Worm (Caenorhabditis elegans): ENCODE results near the gene ceh-89.
A peak's percentile ranks its signal among the peaks of the same experiment; 100 is the strongest.

ceh-89 gene

ce11 chrX:14141896-14142392 lies at the start of gene ceh-89:
ceh-89 (plus strand) TSS chrX:14141946.
- TF ChIP-seq fos-1 (tag; optimal IDR thresholded peaks at IDR 0.05) (no peak), egl-27 (tag; optimal IDR thresholded peaks at IDR 0.05) (no peak), mef-2 (tag; optimal IDR thresholded peaks at IDR 0.05) (no peak), snpc-4 (tag; optimal IDR thresholded peaks at IDR 0.05) (no peak), ceh-82 (tag; optimal IDR thresholded peaks at IDR 0.05) (no peak), ztf-11 (tag; optimal IDR thresholded peaks at IDR 0.05) (no peak), ces-1 (GFP tag; optimal IDR thresholded peaks at IDR 0.05) (no peak), lin-14 (GFP tag; optimal IDR thresholded peaks at IDR 0.05) (no peak), Y116A8C.19 (tag; optimal IDR thresholded peaks at IDR 0.05; ENCODE audit: borderline replicate concordance) (no peak), lin-13 (GFP tag; optimal IDR thresholded peaks at IDR 0.05) (no peak)

- TF ChIP-seq nhr-47 (tag; optimal IDR thresholded peaks at IDR 0.05) (peak; percentile 16), mep-1 (tag; optimal IDR thresholded peaks at IDR 0.05) (peak; percentile 8), efl-1 (optimal IDR thresholded peaks at IDR 0.05) (peak in 1 of 2 experiments; percentile 7), efl-1 (GFP tag; optimal IDR thresholded peaks at IDR 0.05 in 1 of 2) (peak in 1 of 2 experiments; percentile 3), skn-1 (tag; optimal IDR thresholded peaks at IDR 0.05) (no peak), C04F5.9 (tag; optimal IDR thresholded peaks at IDR 0.05) (no peak), lin-35 (GFP tag; optimal IDR thresholded peaks at IDR 0.05) (peak in 1 of 2 experiments; percentile 29), nhr-71 (tag; optimal IDR thresholded peaks at IDR 0.05) (peak; percentile 0), swsn-7 (tag; optimal IDR thresholded peaks at IDR 0.05) (peak; percentile 13), snu-23 (GFP tag; optimal IDR thresholded peaks at IDR 0.05) (peak; percentile 12), nhr-85 (tag) (peak; percentile 1)
These were observed 43.1 kb upstream of the ceh-89 start, which contains the start of gene F16B12.4 for ce11 chrX:14098618-14099118. F16B12.4 (minus strand) TSS chrX:14098668.

ce11 chrX:14101986-14102385 lies 39.8 kb upstream of the ceh-89 start, which contains the start of gene F16B12.6:
F16B12.6 (plus strand) TSS chrX:14102316.
- TF ChIP-seq unc-98 (GFP tag; IDR thresholded peaks at IDR 0.05) (no peak), nhr-84 (tag; optimal IDR thresholded peaks at IDR 0.05) (no peak), nhr-47 (tag; optimal IDR thresholded peaks at IDR 0.05) (peak; percentile 84), efl-3 (GFP tag; optimal IDR thresholded peaks at IDR 0.05) (no peak), fkh-4 (tag; optimal IDR thresholded peaks at IDR 0.05; ENCODE audit: borderline replicate concordance) (no peak), nhr-12 (tag; optimal IDR thresholded peaks at IDR 0.05) (no peak), ces-1 (GFP tag; optimal IDR thresholded peaks at IDR 0.05) (no peak), efl-1 (optimal IDR thresholded peaks at IDR 0.05) (peak; percentile 81 to 99), efl-1 (GFP tag; optimal IDR thresholded peaks at IDR 0.05 in 1 of 2) (peak; percentile 79 to 97), ama-1 (optimal IDR thresholded peaks at IDR 0.05) (no peak), jun-1 (tag; optimal IDR thresholded peaks at IDR 0.05) (peak; percentile 52), dsc-1 (tag; optimal IDR thresholded peaks at IDR 0.05) (peak; percentile 54), aha-1 (tag; optimal IDR thresholded peaks at IDR 0.05) (no peak), zag-1 (tag; optimal IDR thresholded peaks at IDR 0.05) (no peak), lin-15B (tag; optimal IDR thresholded peaks at IDR 0.05) (peak; percentile 88), elt-2 (tag; optimal IDR thresholded peaks at IDR 0.05) (peak; percentile 23), sox-4 (tag; optimal IDR thresholded peaks at IDR 0.05) (no peak), egl-27 (tag; optimal IDR thresholded peaks at IDR 0.05) (no peak), nhr-71 (tag; optimal IDR thresholded peaks at IDR 0.05) (peak; percentile 88), swsn-7 (tag; optimal IDR thresholded peaks at IDR 0.05) (peak; percentile 82), egl-13 (tag; optimal IDR thresholded peaks at IDR 0.05) (peak; percentile 44), lin-13 (GFP tag; optimal IDR thresholded peaks at IDR 0.05) (peak; percentile 78), nhr-19 (GFP tag; conservative IDR thresholded peaks at IDR 0.05) (peak; percentile 71), tlp-1 (tag; optimal IDR thresholded peaks at IDR 0.05) (no peak), unc-86 (tag; optimal IDR thresholded peaks at IDR 0.05) (peak; percentile 64), vab-15 (tag; optimal IDR thresholded peaks at IDR 0.05) (no peak), lin-14 (GFP tag; optimal IDR thresholded peaks at IDR 0.05) (peak; percentile 97), lsy-2 (tag; optimal IDR thresholded peaks at IDR 0.05) (peak; percentile 71 to 83), grh-1 (GFP tag; IDR thresholded peaks at IDR 0.05) (no peak; the same call in 1 of the 2 replicates), irx-1 (tag; optimal IDR thresholded peaks at IDR 0.05) (peak; percentile 65), pag-3 (tag; optimal IDR thresholded peaks at IDR 0.05; ENCODE audit: borderline replicate concordance, insufficient read depth) (no peak), lin-39 (tag; optimal IDR thresholded peaks at IDR 0.05) (no peak), ztf-11 (tag; optimal IDR thresholded peaks at IDR 0.05) (no peak), skn-1 (tag; optimal IDR thresholded peaks at IDR 0.05) (peak; percentile 75), hpl-2 (GFP tag; optimal IDR thresholded peaks at IDR 0.05) (no peak), nhr-77 (tag; optimal IDR thresholded peaks at IDR 0.05) (peak; percentile 63), ceh-82 (tag; optimal IDR thresholded peaks at IDR 0.05) (peak; percentile 56 to 91 (median 64)), nhr-28 (tag; optimal IDR thresholded peaks at IDR 0.05) (no peak), sptf-1 (tag; optimal IDR thresholded peaks at IDR 0.05) (no peak)
